Fruit fly (Drosophila melanogaster) whole organism, adult: ENCODE measurements around the gene CG13097.

Source experiments
- CG14711 ChIP-seq: fragments of 200-800 bp; sonication (Bioruptor generic); optimal IDR thresholded peaks from 2 replicates; lab custom pipeline; 2018; ENCODE audit warnings: missing biosample characterization, mild to moderate bottlenecking, missing genetic modification characterization, moderate library complexity
- CG1620 ChIP-seq: fragments of 200-800 bp; sonication (Bioruptor generic); optimal IDR thresholded peaks from 2 replicates; lab custom pipeline; 2016; ENCODE audit warnings: missing biosample characterization, missing genetic modification characterization
- CG7045 ChIP-seq: fragments of 200-800 bp; sonication (Bioruptor generic); optimal IDR thresholded peaks from 2 replicates; lab custom pipeline; 2017; ENCODE audit warnings: missing biosample characterization, mild to moderate bottlenecking, missing genetic modification characterization
- CG7101 ChIP-seq: fragments of 200-800 bp; sonication (Bioruptor generic); optimal IDR thresholded peaks from 2 replicates; lab custom pipeline; 2018; ENCODE audit warnings: missing biosample characterization, mild to moderate bottlenecking, missing genetic modification characterization, moderate library complexity
- Crg-1 ChIP-seq: fragments of 200-800 bp; sonication (Bioruptor generic); optimal IDR thresholded peaks from 2 replicates; lab custom pipeline; 2016; ENCODE audit warnings: missing biosample characterization, missing genetic modification characterization
- Hr96 ChIP-seq: fragments of 200-800 bp; sonication (Bioruptor generic); optimal IDR thresholded peaks from 2 replicates; lab custom pipeline; 2016; ENCODE audit warnings: missing biosample characterization, missing genetic modification characterization
- cic ChIP-seq: fragments of 200-800 bp; sonication (Bioruptor generic); optimal IDR thresholded peaks from 2 replicates; lab custom pipeline; 2017; ENCODE audit warnings: missing biosample characterization, mild to moderate bottlenecking, missing genetic modification characterization, moderate library complexity
- kay ChIP-seq: fragments of 200-800 bp; sonication (Bioruptor generic); peaks from one replicate; lab custom pipeline; 2016; ENCODE audit warnings: missing biosample characterization, missing genetic modification characterization, borderline replicate concordance

The CG13097 gene

DNA sequence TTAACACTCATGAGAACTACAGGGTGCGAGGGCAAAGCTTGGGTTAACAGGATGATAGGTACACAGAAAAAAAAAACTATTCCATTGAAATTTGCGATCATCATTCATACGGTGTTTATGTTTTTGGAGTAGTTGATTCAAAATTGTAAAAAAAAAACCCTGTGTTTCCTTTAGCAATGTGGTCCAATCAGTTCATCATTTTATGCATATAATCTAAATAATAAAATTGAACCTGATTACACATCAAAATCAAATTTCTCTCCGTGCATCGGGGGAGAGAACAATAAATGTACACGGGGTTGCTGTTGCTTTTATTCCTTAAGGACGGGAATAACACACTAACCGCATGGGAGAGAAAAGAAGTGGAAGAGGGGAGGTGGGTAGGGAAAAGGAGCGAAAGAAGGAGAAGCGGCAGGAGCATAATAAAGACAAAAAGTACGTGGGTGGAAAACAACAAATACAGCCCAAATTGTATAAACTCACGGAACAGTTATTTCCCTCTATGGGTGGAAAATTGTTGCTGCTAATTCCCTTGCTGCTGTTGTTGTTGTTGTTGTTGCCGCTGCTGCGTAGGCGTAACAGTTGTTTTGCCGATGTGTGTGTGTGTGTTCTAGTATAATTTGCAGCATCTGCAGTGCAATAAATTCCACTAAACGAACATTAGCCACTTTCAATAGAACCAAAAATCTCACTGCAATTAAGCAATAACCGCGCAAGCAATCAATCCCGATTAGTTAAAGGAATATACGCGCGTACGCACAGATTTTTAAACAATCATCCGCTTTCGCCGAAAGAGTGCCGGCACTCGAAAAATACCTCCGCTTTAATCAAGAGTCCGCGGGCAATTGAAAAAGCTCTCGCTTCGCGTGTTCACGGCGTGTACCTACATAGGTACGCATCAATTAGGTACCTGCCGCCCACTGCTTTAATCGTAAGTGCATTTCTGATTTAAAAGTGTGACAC, 51.2 kb downstream of the CG13097 start, which contains the start of gene Agpat2:
Gene Agpat2 (minus strand): TSS at position 851 of the 963 bp plus-strand sequence.
- TF ChIP-seq CG7045 (GFP tag; lab: Kevin White, UChicago) (no peak), CG1620 (GFP tag; lab: Kevin White, UChicago) (no peak), Crg-1 (GFP tag; lab: Kevin White, UChicago) (no peak), kay (GFP tag; lab: Kevin White, UChicago) (peak; percentile 82), Hr96 (GFP tag; lab: Kevin White, UChicago) (no peak), CG7101 (tag; lab: Kevin White, UChicago) (no peak), cic (GFP tag; lab: Kevin White, UChicago) (peak; percentile 65), CG14711 (tag; lab: Kevin White, UChicago) (peak; percentile 30)
